Worm (Caenorhabditis elegans) whole organism, L4 larva: Measurements from ENCODE around the gene gei-3.

Experiments
- F44E2.7 ChIP-seq: fragments of 200-800 bp; sonication (Bioruptor generic); IDR thresholded peaks from 2 replicates; pipeline ENCODE4 v2.1.2; 2022; ENCODE audit warnings: missing genetic modification characterization, missing compliant biosample characterization
- T26A8.4 ChIP-seq: fragments of 200-800 bp; sonication (Bioruptor generic); IDR thresholded peaks from 2 replicates; pipeline ENCODE4 v1.3.6; 2022; ENCODE audit warnings: missing genetic modification characterization, missing compliant biosample characterization
- Y105C5A.15 ChIP-seq: fragments of 200-800 bp; sonication (Bioruptor generic); IDR thresholded peaks from 2 replicates; pipeline ENCODE4 v1.3.6; 2022; ENCODE audit warnings: missing genetic modification characterization, missing compliant biosample characterization
- Y5F2A.4 ChIP-seq: fragments of 200-800 bp; sonication (Bioruptor generic); optimal IDR thresholded peaks from 2 replicates; lab custom pipeline; 2018; ENCODE audit warnings: mild to moderate bottlenecking, missing genetic modification characterization, missing compliant biosample characterization
- aha-1 ChIP-seq: fragments of 150-350 bp; peaks from one replicate; lab custom pipeline; 2014; ENCODE audit warnings: missing biosample characterization, missing genetic modification characterization
- ama-1 ChIP-seq: fragments of 150-350 bp; optimal IDR thresholded peaks from 2 replicates; lab custom pipeline; 2014; ENCODE audit warnings: inconsistent platforms, mixed read lengths
- arid-1 ChIP-seq: fragments of 200-800 bp; sonication (Bioruptor generic); conservative IDR thresholded peaks from 2 replicates; pipeline ENCODE4 v1.3.6; 2022; ENCODE audit warnings: missing genetic modification reagents, missing genetic modification characterization, missing compliant biosample characterization
- ceh-82 ChIP-seq: sonication (generic microtip); optimal IDR thresholded peaks from 2 replicates; lab custom pipeline; 2017; ENCODE audit warnings: missing biosample characterization, missing genetic modification characterization
- ces-1 ChIP-seq: fragments of 150-350 bp; sonication (generic microtip); optimal IDR thresholded peaks from 4 replicates; lab custom pipeline; 2014; ENCODE audit warnings: missing biosample characterization, missing genetic modification reagents, missing genetic modification characterization
- dmd-6 ChIP-seq: fragments of 200-800 bp; sonication (Bioruptor generic); IDR thresholded peaks from 2 replicates; pipeline ENCODE4 v1.3.6; 2022; ENCODE audit warnings: missing genetic modification reagents, missing genetic modification characterization, missing compliant biosample characterization
- dve-1 ChIP-seq: sonication (generic microtip); optimal IDR thresholded peaks from 2 replicates; lab custom pipeline; 2017; ENCODE audit warnings: antibody characterized with exemption, mild to moderate bottlenecking, missing genetic modification characterization, missing compliant biosample characterization; ENCODE audit not compliant: insufficient read depth
- egl-27 ChIP-seq: sonication (generic microtip); optimal IDR thresholded peaks from 3 replicates; lab custom pipeline; 2017; ENCODE audit warnings: missing biosample characterization, missing genetic modification reagents, missing genetic modification characterization
- gei-8 ChIP-seq: fragments of 200-800 bp; sonication (Bioruptor generic); optimal IDR thresholded peaks from 2 replicates; lab custom pipeline; 2018; ENCODE audit warnings: mild to moderate bottlenecking, missing genetic modification characterization, missing compliant biosample characterization
- hlh-11 ChIP-seq: fragments of 200-800 bp; sonication (Bioruptor generic); optimal IDR thresholded peaks from 2 replicates; lab custom pipeline; 2018; ENCODE audit warnings: mild to moderate bottlenecking, missing genetic modification characterization, missing compliant biosample characterization
- hmg-1.1 ChIP-seq: fragments of 200-800 bp; sonication (Bioruptor generic); IDR thresholded peaks from 2 replicates; pipeline ENCODE4 v1.3.6; 2022; ENCODE audit warnings: missing genetic modification reagents, missing genetic modification characterization, missing compliant biosample characterization
- lim-7 ChIP-seq: fragments of 200-800 bp; sonication (Bioruptor generic); IDR thresholded peaks from 2 replicates; pipeline ENCODE4 v1.3.6; 2022; ENCODE audit warnings: missing genetic modification characterization, missing compliant biosample characterization
- madf-5 ChIP-seq, 2 experiments: fragments of 200-800 bp; sonication (Bioruptor generic); IDR thresholded peaks; 2 replicates each; pipeline ENCODE4 v1.3.6; 2022; ENCODE audit warnings: missing compliant biosample characterization in 2 of 2, missing genetic modification characterization in 2 of 2
- madf-9 ChIP-seq: fragments of 200-800 bp; sonication (Bioruptor generic); conservative IDR thresholded peaks from 2 replicates; pipeline ENCODE4 v1.3.6; 2022; ENCODE audit warnings: missing genetic modification reagents, missing genetic modification characterization, missing compliant biosample characterization
- mdt-29 ChIP-seq: fragments of 200-800 bp; sonication (Bioruptor generic); IDR thresholded peaks from 2 replicates; pipeline ENCODE4 v1.3.6; 2022; ENCODE audit warnings: missing genetic modification reagents, missing genetic modification characterization, missing compliant biosample characterization
- mxl-3 ChIP-seq: fragments of 200-800 bp; sonication (Bioruptor generic); optimal IDR thresholded peaks from 2 replicates; lab custom pipeline; 2018; ENCODE audit warnings: mild to moderate bottlenecking, missing genetic modification characterization, missing compliant biosample characterization
- nhr-10 ChIP-seq: fragments of 150-350 bp; optimal IDR thresholded peaks from 2 replicates; lab custom pipeline; 2014; ENCODE audit warnings: missing biosample characterization, missing genetic modification characterization
- nhr-102 ChIP-seq: sonication (generic microtip); optimal IDR thresholded peaks from 2 replicates; lab custom pipeline; 2016; ENCODE audit warnings: mild to moderate bottlenecking, missing genetic modification characterization, moderate library complexity, missing compliant biosample characterization
- nhr-28 ChIP-seq: fragments of 150-350 bp; optimal IDR thresholded peaks from 2 replicates; lab custom pipeline; 2014; ENCODE audit warnings: missing biosample characterization, missing genetic modification characterization
- nhr-42 ChIP-seq: fragments of 200-800 bp; sonication (Bioruptor generic); IDR thresholded peaks from 2 replicates; pipeline ENCODE4 v1.3.6; 2022; ENCODE audit warnings: missing genetic modification characterization, missing compliant biosample characterization
- nhr-48 ChIP-seq: sonication (generic microtip); optimal IDR thresholded peaks from 2 replicates; lab custom pipeline; 2016; ENCODE audit warnings: mild to moderate bottlenecking, missing genetic modification characterization, missing compliant biosample characterization
- nhr-6 ChIP-seq: fragments of 150-350 bp; optimal IDR thresholded peaks from 2 replicates; lab custom pipeline; 2014; ENCODE audit warnings: missing biosample characterization, missing genetic modification characterization
- nhr-76 ChIP-seq: fragments of 150-350 bp; optimal IDR thresholded peaks from 2 replicates; lab custom pipeline; 2014; ENCODE audit warnings: missing biosample characterization, missing genetic modification characterization
- php-3 ChIP-seq: fragments of 200-800 bp; sonication (Bioruptor generic); IDR thresholded peaks from 2 replicates; pipeline ENCODE4 v1.3.6; 2022; ENCODE audit warnings: missing genetic modification reagents, missing genetic modification characterization, missing compliant biosample characterization
- pqm-1 ChIP-seq: sonication (generic microtip); optimal IDR thresholded peaks from 2 replicates; lab custom pipeline; 2017; ENCODE audit warnings: missing biosample characterization, missing genetic modification characterization
- rbr-2 ChIP-seq: sonication (generic microtip); optimal IDR thresholded peaks from 2 replicates; lab custom pipeline; 2016; ENCODE audit warnings: missing genotype, missing genetic modification characterization, missing compliant biosample characterization
- sdz-12 ChIP-seq: fragments of 200-800 bp; sonication (Bioruptor generic); optimal IDR thresholded peaks from 2 replicates; lab custom pipeline; 2018; ENCODE audit warnings: mild to moderate bottlenecking, missing genetic modification characterization, missing compliant biosample characterization
- spr-1 ChIP-seq: sonication (generic microtip); optimal IDR thresholded peaks from 2 replicates; lab custom pipeline; 2016; ENCODE audit warnings: mild to moderate bottlenecking, missing genetic modification characterization, missing compliant biosample characterization
- tra-1 ChIP-seq: fragments of 200-800 bp; sonication (Bioruptor generic); IDR thresholded peaks from 2 replicates; pipeline ENCODE4 v1.3.6; 2022; ENCODE audit warnings: missing genetic modification reagents, missing genetic modification characterization, missing compliant biosample characterization
- unc-62 ChIP-seq, 3 experiments: fragments of 150-350 bp in 1 of 3; sonication (generic microtip); optimal IDR thresholded peaks in 2 of 3; peaks in 1 of 3; 1 replicate in 1 of 3; 2 replicates in 2 of 3; lab custom pipeline; 2014 to 2017; ENCODE audit warnings: missing biosample characterization in 3 of 3, missing genetic modification characterization in 3 of 3, missing genetic modification reagents in 3 of 3, missing genotype in 1 of 3
- vab-7 ChIP-seq: fragments of 200-800 bp; sonication (Bioruptor generic); IDR thresholded peaks from 2 replicates; pipeline ENCODE4 v1.3.6; 2022; ENCODE audit warnings: missing genetic modification reagents, missing genetic modification characterization, missing compliant biosample characterization
- zfp-2 ChIP-seq: sonication (generic microtip); optimal IDR thresholded peaks from 2 replicates; lab custom pipeline; 2016; ENCODE audit warnings: mild to moderate bottlenecking, missing genetic modification characterization, missing compliant biosample characterization
- zip-2 ChIP-seq: fragments of 150-350 bp; optimal IDR thresholded peaks from 2 replicates; lab custom pipeline; 2014; ENCODE audit warnings: missing biosample characterization, missing genetic modification characterization
- ztf-11 ChIP-seq: fragments of 150-350 bp; optimal IDR thresholded peaks from 2 replicates; lab custom pipeline; 2014; ENCODE audit warnings: missing biosample characterization, missing genetic modification characterization
- ztf-7 ChIP-seq: fragments of 150-350 bp; optimal IDR thresholded peaks from 2 replicates; lab custom pipeline; 2014; ENCODE audit warnings: missing biosample characterization, missing genetic modification characterization

The gei-3 gene

ce11 chrX:12799831-12800230 is 13.6 kb downstream of the gei-3 start:
- TF ChIP-seq ztf-7 (no peak), aha-1 (peak; percentile 66), unc-62 (GFP tag; optimal IDR thresholded peaks at IDR 0.05 in 1 of 2; lab: Kevin White, UChicago) (peak in 1 of 2 experiments; percentile 92), unc-62 (tag; optimal IDR thresholded peaks at IDR 0.05; lab: Kevin White, UChicago) (no peak), hlh-11 (tag; lab: Kevin White, UChicago) (no peak), nhr-42 (GFP tag; lab: Robert Waterston, UW) (no peak), F44E2.7 (GFP tag; lab: Robert Waterston, UW) (no peak)

ce11 chrX:12793796-12794195 is 19.6 kb downstream of the gei-3 start, which contains the start of gene abf-6:
Gene abf-6, plus strand, starts transcription at chrX:12794118.
- no peak for TF ChIP-seq hmg-1.1
- TF ChIP-seq sdz-12, result no peak
- no peak for TF ChIP-seq madf-9 (GFP tag; lab: Robert Waterston, UW)
- no peak for TF ChIP-seq ztf-11 (tag; lab: Kevin White, UChicago)
- no peak for TF ChIP-seq Y105C5A.15
- TF ChIP-seq aha-1, result no peak
- no peak for TF ChIP-seq nhr-48 (tag; lab: Kevin White, UChicago)
- TF ChIP-seq ces-1 (GFP tag; lab: Kevin White, UChicago), result no peak
- no peak for TF ChIP-seq hlh-11 (tag; lab: Kevin White, UChicago)
- no peak for TF ChIP-seq nhr-28
- no peak for TF ChIP-seq madf-5 (GFP tag; IDR thresholded peaks at IDR 0.05; lab: Robert Waterston, UW)
- TF ChIP-seq mxl-3 (GFP tag; lab: Kevin White, UChicago), result no peak

ce11 chrX:12793075-12793474 is 20.4 kb downstream of the gei-3 start:
- TF ChIP-seq hlh-11 (tag; lab: Kevin White, UChicago) (peak; percentile 1), dmd-6 (GFP tag; lab: Robert Waterston, UW) (no peak)

ce11 chrX:12792554-12792953 is 20.9 kb downstream of the gei-3 start, which contains the start of gene abf-5:
Gene abf-5, plus strand, starts transcription at chrX:12792854.
- TF ChIP-seq ceh-82 (tag; lab: Kevin White, UChicago) (no peak), zfp-2 (tag; lab: Kevin White, UChicago) (no peak), Y5F2A.4 (no peak), arid-1 (no peak), T26A8.4 (GFP tag; lab: Robert Waterston, UW) (no peak)

- no peak for TF ChIP-seq nhr-6 (tag; lab: Kevin White, UChicago)
- no peak for TF ChIP-seq rbr-2
- no peak for TF ChIP-seq tra-1
- no peak for TF ChIP-seq mdt-29 (GFP tag; lab: Robert Waterston, UW)
- TF ChIP-seq nhr-28, result no peak
- no peak for TF ChIP-seq lim-7 (GFP tag; lab: Robert Waterston, UW)
- no peak for TF ChIP-seq php-3 (GFP tag; lab: Robert Waterston, UW)
- no peak for TF ChIP-seq T26A8.4 (GFP tag; lab: Robert Waterston, UW)
- no peak for TF ChIP-seq aha-1
- no peak for TF ChIP-seq nhr-10 (tag; lab: Kevin White, UChicago)
- no peak for TF ChIP-seq ama-1 (lab: Kevin White, UChicago)
- TF ChIP-seq, all 104 proteins: peak for 0
These were observed 23.4 kb downstream of the gei-3 start, which contains the start of gene str-123 for ce11 chrX:12790036-12790435. Gene str-123, plus strand, starts transcription at chrX:12790336.

- TF ChIP-seq gei-8 (GFP tag; lab: Kevin White, UChicago) (no peak), pqm-1 (tag; lab: Kevin White, UChicago) (no peak), nhr-102 (tag; lab: Kevin White, UChicago) (no peak), madf-5 (GFP tag; IDR thresholded peaks at IDR 0.05; lab: Robert Waterston, UW) (no peak), mdt-29 (GFP tag; lab: Robert Waterston, UW) (no peak), mxl-3 (GFP tag; lab: Kevin White, UChicago) (no peak), nhr-76 (tag; lab: Kevin White, UChicago) (no peak), spr-1 (no peak), zip-2 (tag; lab: Kevin White, UChicago) (no peak), dve-1 (tag; lab: Kevin White, UChicago) (no peak), vab-7 (GFP tag; lab: Robert Waterston, UW) (no peak), egl-27 (tag; lab: Kevin White, UChicago) (no peak)
These were observed 25.8 kb downstream of the gei-3 start, which contains the start of gene str-124 for ce11 chrX:12787624-12788023. Gene str-124, plus strand, starts transcription at chrX:12787924.
